Worm (Caenorhabditis elegans) whole organism, young adult: ENCODE data around the gene srh-73.

Source experiments
- B0035.1 ChIP-seq: sonication (generic microtip); optimal IDR thresholded peaks from 2 replicates; lab custom pipeline; 2016; ENCODE audit warnings: missing genetic modification characterization, mild to moderate bottlenecking, missing compliant biosample characterization, missing genotype, missing genetic modification reagents
- D2030.7 ChIP-seq: fragments of 200-800 bp; sonication (Bioruptor generic); IDR thresholded peaks from 2 replicates; pipeline ENCODE4 v1.3.6; 2022; ENCODE audit warnings: missing genetic modification reagents, missing genetic modification characterization, missing compliant biosample characterization
- F22D6.2 ChIP-seq: sonication (generic microtip); optimal IDR thresholded peaks from 2 replicates; lab custom pipeline; 2016; ENCODE audit warnings: mild to moderate bottlenecking, missing genetic modification characterization, missing compliant biosample characterization
- F33H1.4 ChIP-seq: fragments of 200-800 bp; sonication (Bioruptor generic); IDR thresholded peaks from 2 replicates; pipeline ENCODE4 v1.3.6; 2022; ENCODE audit warnings: missing genetic modification reagents, missing genetic modification characterization, missing compliant biosample characterization
- F39B2.1 ChIP-seq: fragments of 200-800 bp; sonication (Bioruptor generic); IDR thresholded peaks from 2 replicates; pipeline ENCODE4 v1.3.6; 2022; ENCODE audit warnings: missing genetic modification reagents, missing genetic modification characterization, missing compliant biosample characterization
- F49E8.2 ChIP-seq: sonication (generic microtip); optimal IDR thresholded peaks from 3 replicates; lab custom pipeline; 2017; ENCODE audit warnings: missing genetic modification characterization, mild to moderate bottlenecking, missing compliant biosample characterization, antibody characterized with exemption, moderate library complexity; ENCODE audit not compliant: insufficient read depth
- F52B5.7 ChIP-seq: sonication (generic microtip); optimal IDR thresholded peaks from 2 replicates; lab custom pipeline; 2016; ENCODE audit warnings: mild to moderate bottlenecking, missing genetic modification characterization, missing compliant biosample characterization
- K11D2.4 ChIP-seq: fragments of 200-800 bp; sonication (Bioruptor generic); IDR thresholded peaks from 2 replicates; pipeline ENCODE4 v1.3.6; 2022; ENCODE audit warnings: missing genetic modification reagents, missing genetic modification characterization, missing compliant biosample characterization
- K12H6.12 ChIP-seq: fragments of 200-800 bp; sonication (Bioruptor generic); optimal IDR thresholded peaks from 2 replicates; lab custom pipeline; 2018; ENCODE audit warnings: mild to moderate bottlenecking, missing genetic modification characterization, missing compliant biosample characterization
- T07F8.4 ChIP-seq: sonication (generic microtip); optimal IDR thresholded peaks from 2 replicates; lab custom pipeline; 2016; ENCODE audit warnings: mild to moderate bottlenecking, missing genetic modification characterization, moderate library complexity, missing compliant biosample characterization
- T26A5.8 ChIP-seq: sonication (generic microtip); optimal IDR thresholded peaks from 2 replicates; lab custom pipeline; 2016; ENCODE audit warnings: missing genetic modification characterization, missing compliant biosample characterization
- akir-1 ChIP-seq: fragments of 200-800 bp; sonication (Bioruptor generic); optimal IDR thresholded peaks from 2 replicates; lab custom pipeline; 2018; ENCODE audit warnings: mild to moderate bottlenecking, missing genetic modification characterization, moderate library complexity, missing compliant biosample characterization
- atf-7 ChIP-seq: sonication (generic microtip); optimal IDR thresholded peaks from 2 replicates; lab custom pipeline; 2017; ENCODE audit warnings: mild to moderate bottlenecking, missing genetic modification characterization, missing compliant biosample characterization
- attf-3 ChIP-seq: fragments of 200-800 bp; sonication (Bioruptor generic); conservative IDR thresholded peaks from 2 replicates; pipeline ENCODE4 v1.3.6; 2022; ENCODE audit warnings: missing genetic modification reagents, missing genetic modification characterization, missing compliant biosample characterization
- attf-6 ChIP-seq: fragments of 200-800 bp; sonication (Bioruptor generic); IDR thresholded peaks from 2 replicates; pipeline ENCODE4 v1.3.6; 2022; ENCODE audit warnings: missing genetic modification reagents, missing genetic modification characterization, missing compliant biosample characterization
- cebp-2 ChIP-seq: fragments of 200-800 bp; sonication (Bioruptor generic); IDR thresholded peaks from 2 replicates; pipeline ENCODE4 v1.3.6; 2022; ENCODE audit warnings: missing genetic modification characterization, missing compliant biosample characterization
- ceh-100 ChIP-seq: fragments of 200-800 bp; sonication (Bioruptor generic); IDR thresholded peaks from 2 replicates; pipeline ENCODE4 v1.3.6; 2022; ENCODE audit warnings: missing genetic modification reagents, missing genetic modification characterization, missing compliant biosample characterization
- ceh-91 ChIP-seq: fragments of 200-800 bp; sonication (Bioruptor generic); IDR thresholded peaks from 2 replicates; pipeline ENCODE4 v1.3.6; 2022; ENCODE audit warnings: missing genetic modification reagents, missing genetic modification characterization, missing compliant biosample characterization
- chd-7 ChIP-seq: sonication (generic microtip); optimal IDR thresholded peaks from 2 replicates; lab custom pipeline; 2016; ENCODE audit warnings: mild to moderate bottlenecking, missing genetic modification characterization, moderate library complexity, missing compliant biosample characterization
- die-1 ChIP-seq: sonication (generic microtip); optimal IDR thresholded peaks from 2 replicates; lab custom pipeline; 2016; ENCODE audit warnings: missing genotype, mild to moderate bottlenecking, missing genetic modification characterization, missing compliant biosample characterization
- dox-1 ChIP-seq: fragments of 200-800 bp; sonication (Bioruptor generic); IDR thresholded peaks from 2 replicates; pipeline ENCODE4 v1.3.6; 2022; ENCODE audit warnings: missing genetic modification reagents, missing genetic modification characterization, missing compliant biosample characterization
- dpl-1 ChIP-seq: fragments of 150-350 bp; optimal IDR thresholded peaks from 2 replicates; lab custom pipeline; 2014; ENCODE audit warnings: missing biosample characterization, missing genetic modification reagents, missing genetic modification characterization
- efl-1 ChIP-seq: fragments of 150-350 bp; optimal IDR thresholded peaks from 2 replicates; lab custom pipeline; 2014; ENCODE audit warnings: missing biosample characterization, missing genetic modification reagents, missing genetic modification characterization
- egrh-3 ChIP-seq: fragments of 200-800 bp; sonication (Bioruptor generic); IDR thresholded peaks from 2 replicates; pipeline ENCODE4 v1.3.6; 2022; ENCODE audit warnings: missing genetic modification reagents, missing genetic modification characterization, missing compliant biosample characterization
- ets-4 ChIP-seq: fragments of 200-800 bp; sonication (Bioruptor generic); optimal IDR thresholded peaks from 2 replicates; lab custom pipeline; 2018; ENCODE audit warnings: mild to moderate bottlenecking, missing genetic modification characterization, missing compliant biosample characterization
- hlh-26 ChIP-seq: fragments of 200-800 bp; sonication (Bioruptor generic); conservative IDR thresholded peaks from 2 replicates; pipeline ENCODE4 v1.3.6; 2022; ENCODE audit warnings: missing genetic modification reagents, missing genetic modification characterization, missing compliant biosample characterization
- lag-1 ChIP-seq: fragments of 200-800 bp; sonication (Bioruptor generic); IDR thresholded peaks from 2 replicates; pipeline ENCODE4 v1.3.6; 2022; ENCODE audit warnings: missing genetic modification reagents, missing genetic modification characterization, missing compliant biosample characterization
- let-607 ChIP-seq, 2 experiments: fragments of 200-800 bp in 1 of 2; sonication (Bioruptor generic) in 1 of 2; sonication (generic microtip) in 1 of 2; optimal IDR thresholded peaks; 2 replicates each; lab custom pipeline; 2016 to 2018; ENCODE audit warnings: mild to moderate bottlenecking in 2 of 2, missing compliant biosample characterization in 2 of 2, missing genetic modification characterization in 2 of 2, moderate library complexity in 2 of 2, missing genotype in 1 of 2
- lin-26 ChIP-seq: fragments of 200-800 bp; sonication (Bioruptor generic); IDR thresholded peaks from 2 replicates; pipeline ENCODE4 v1.3.6; 2022; ENCODE audit warnings: missing genetic modification reagents, missing genetic modification characterization, missing compliant biosample characterization
- lsl-1 ChIP-seq: fragments of 200-800 bp; sonication (Bioruptor generic); optimal IDR thresholded peaks from 2 replicates; lab custom pipeline; 2018; ENCODE audit warnings: mild to moderate bottlenecking, missing genetic modification characterization, moderate library complexity, missing compliant biosample characterization
- madf-10 ChIP-seq: sonication (generic microtip); optimal IDR thresholded peaks from 2 replicates; lab custom pipeline; 2016; ENCODE audit warnings: mild to moderate bottlenecking, missing genetic modification characterization, missing compliant biosample characterization
- madf-3 ChIP-seq: fragments of 200-800 bp; sonication (Bioruptor generic); IDR thresholded peaks from 2 replicates; pipeline ENCODE4 v1.3.6; 2022; ENCODE audit warnings: missing genetic modification reagents, missing genetic modification characterization, missing compliant biosample characterization
- madf-6 ChIP-seq: fragments of 200-800 bp; sonication (Bioruptor generic); IDR thresholded peaks from 2 replicates; pipeline ENCODE4 v1.3.6; 2022; ENCODE audit warnings: missing genetic modification reagents, missing genetic modification characterization, missing compliant biosample characterization
- nfya-1 ChIP-seq: sonication (generic microtip); optimal IDR thresholded peaks from 2 replicates; lab custom pipeline; 2017; ENCODE audit warnings: antibody characterized with exemption, missing compliant biosample characterization, missing genetic modification characterization, borderline replicate concordance; ENCODE audit not compliant: insufficient read depth
- nfyb-1 ChIP-seq: fragments of 200-800 bp; sonication (Bioruptor generic); IDR thresholded peaks from 2 replicates; pipeline ENCODE4 v1.3.6; 2022; ENCODE audit warnings: missing genetic modification reagents, missing genetic modification characterization, missing compliant biosample characterization
- nhr-27 ChIP-seq: fragments of 200-800 bp; sonication (Bioruptor generic); optimal IDR thresholded peaks from 2 replicates; lab custom pipeline; 2018; ENCODE audit warnings: mild to moderate bottlenecking, missing genetic modification characterization, moderate library complexity, missing compliant biosample characterization
- nhr-90 ChIP-seq: sonication (generic microtip); optimal IDR thresholded peaks from 2 replicates; lab custom pipeline; 2016; ENCODE audit warnings: missing genotype, mild to moderate bottlenecking, missing genetic modification characterization, missing compliant biosample characterization
- pha-4 ChIP-seq: fragments of 150-350 bp; sonication (generic microtip); optimal IDR thresholded peaks from 2 replicates; lab custom pipeline; 2014; ENCODE audit warnings: missing biosample characterization, missing genetic modification reagents, missing genetic modification characterization
- rec-8 ChIP-seq, 2 experiments: sonication (generic microtip); optimal IDR thresholded peaks; 2 replicates each; lab custom pipeline; 2016; ENCODE audit warnings: mild to moderate bottlenecking in 2 of 2, missing genetic modification characterization in 2 of 2, missing genetic modification reagents in 2 of 2, missing genotype in 2 of 2, missing biosample characterization in 1 of 2, missing compliant biosample characterization in 1 of 2, moderate library complexity in 1 of 2
- rpc-1 ChIP-seq, 2 experiments: fragments of 150-350 bp in 1 of 2; sonication (generic microtip) in 1 of 2; optimal IDR thresholded peaks; 2 replicates each; lab custom pipeline; 2014 to 2018; ENCODE audit warnings: missing biosample characterization in 1 of 2, missing genetic modification characterization in 1 of 2, missing genetic modification reagents in 1 of 2, missing genotype in 1 of 2
- somi-1 ChIP-seq: fragments of 200-800 bp; sonication (Bioruptor generic); optimal IDR thresholded peaks from 2 replicates; lab custom pipeline; 2018; ENCODE audit warnings: mild to moderate bottlenecking, missing genetic modification characterization, missing compliant biosample characterization
- sptf-2 ChIP-seq: fragments of 200-800 bp; sonication (Bioruptor generic); optimal IDR thresholded peaks from 2 replicates; lab custom pipeline; 2018; ENCODE audit warnings: mild to moderate bottlenecking, missing genetic modification characterization, missing compliant biosample characterization
- tbp1 ChIP-seq: fragments of 200-800 bp; sonication (Bioruptor generic); optimal IDR thresholded peaks from 2 replicates; lab custom pipeline; 2018; ENCODE audit warnings: mild to moderate bottlenecking, missing genetic modification characterization, missing compliant biosample characterization
- unc-62 ChIP-seq: fragments of 150-350 bp; optimal IDR thresholded peaks from 2 replicates; lab custom pipeline; 2014; ENCODE audit warnings: missing biosample characterization, missing genetic modification reagents, missing genetic modification characterization
- zfh-2 ChIP-seq: fragments of 200-800 bp; sonication (Bioruptor generic); conservative IDR thresholded peaks from 2 replicates; pipeline ENCODE4 v1.3.6; 2022; ENCODE audit warnings: missing genetic modification reagents, missing genetic modification characterization, missing compliant biosample characterization
- ztf-26 ChIP-seq: sonication (generic microtip); optimal IDR thresholded peaks from 2 replicates; lab custom pipeline; 2017; ENCODE audit warnings: missing genetic modification characterization, missing compliant biosample characterization
- ztf-28 ChIP-seq: fragments of 200-800 bp; sonication (Bioruptor generic); IDR thresholded peaks from 2 replicates; pipeline ENCODE4 v1.3.6; 2022; ENCODE audit warnings: missing genetic modification reagents, missing genetic modification characterization, missing compliant biosample characterization
- ztf-6 ChIP-seq: fragments of 200-800 bp; sonication (Bioruptor generic); IDR thresholded peaks from 2 replicates; pipeline ENCODE4 v1.3.6; 2022; ENCODE audit warnings: missing genetic modification reagents, missing genetic modification characterization, missing compliant biosample characterization

The srh-73 gene

ce11 chrII:12542594-12542997 is 30.6 kb downstream of the srh-73 start:
- TF ChIP-seq nfyb-1 (GFP tag; lab: Robert Waterston, UW): peak; percentile 72
- TF ChIP-seq ztf-28 (GFP tag; lab: Robert Waterston, UW): no peak
- no peak for TF ChIP-seq chd-7 (tag; lab: Kevin White, UChicago)
- TF ChIP-seq F22D6.2: no peak
- no peak; the same call in none of the 2 replicates for TF ChIP-seq D2030.7 (GFP tag; lab: Robert Waterston, UW)
- TF ChIP-seq ets-4: no peak
- no peak for TF ChIP-seq F52B5.7 (tag; lab: Kevin White, UChicago)
- peak; percentile 41 for TF ChIP-seq madf-6 (GFP tag; lab: Robert Waterston, UW)
- peak; percentile 21 for TF ChIP-seq efl-1
- TF ChIP-seq ceh-91 (GFP tag; lab: Robert Waterston, UW): no peak
- peak; percentile 20 for TF ChIP-seq atf-7 (tag; lab: Kevin White, UChicago)
- no peak for TF ChIP-seq unc-62 (GFP tag; lab: Kevin White, UChicago)
- no peak for TF ChIP-seq ztf-6 (GFP tag; lab: Robert Waterston, UW)
- no peak for TF ChIP-seq rec-8 (tag; optimal IDR thresholded peaks at IDR 0.05; lab: Kevin White, UChicago)
- TF ChIP-seq T07F8.4 (tag; lab: Kevin White, UChicago): no peak
- peak; percentile 69 for TF ChIP-seq die-1 (tag; lab: Kevin White, UChicago)
- TF ChIP-seq F39B2.1 (GFP tag; lab: Robert Waterston, UW): no peak
- TF ChIP-seq B0035.1 (tag; lab: Kevin White, UChicago): no peak
- no peak for TF ChIP-seq K11D2.4 (GFP tag; lab: Robert Waterston, UW)
- no peak for TF ChIP-seq sptf-2 (GFP tag; lab: Kevin White, UChicago)
- no peak for TF ChIP-seq lsl-1
- no peak for TF ChIP-seq T26A5.8 (tag; lab: Kevin White, UChicago)
- no peak for TF ChIP-seq let-607 (tag; optimal IDR thresholded peaks at IDR 0.05; lab: Kevin White, UChicago)
- no peak for TF ChIP-seq madf-3
- TF ChIP-seq tbp1 (GFP tag; lab: Kevin White, UChicago): peak; percentile 84
- no peak for TF ChIP-seq ztf-26 (tag; lab: Kevin White, UChicago)
- TF ChIP-seq zfh-2 (GFP tag; lab: Robert Waterston, UW): no peak
- peak; percentile 67 for TF ChIP-seq nhr-90 (tag; lab: Kevin White, UChicago)
- TF ChIP-seq F49E8.2 (tag; lab: Kevin White, UChicago): peak; percentile 11
- no peak for TF ChIP-seq nfya-1
- TF ChIP-seq lin-26 (GFP tag; lab: Robert Waterston, UW): peak; percentile 90
- no peak for TF ChIP-seq attf-3 (GFP tag; lab: Robert Waterston, UW)
- no peak for TF ChIP-seq F33H1.4 (GFP tag; lab: Robert Waterston, UW)
- TF ChIP-seq cebp-2 (GFP tag; lab: Robert Waterston, UW): 0 out of 2 replicates have a peak, but pooled peaks have one; percentile 21
- TF ChIP-seq akir-1 (GFP tag; lab: Kevin White, UChicago): no peak
- TF ChIP-seq nhr-27 (tag; lab: Kevin White, UChicago): no peak
- no peak for TF ChIP-seq pha-4 (tag; lab: Kevin White, UChicago)
- no peak for TF ChIP-seq dpl-1 (GFP tag; lab: Kevin White, UChicago)
- TF ChIP-seq ceh-100 (GFP tag; lab: Robert Waterston, UW): 0 out of 2 replicates have a peak, but pooled peaks have one; percentile 24
- TF ChIP-seq hlh-26 (GFP tag; lab: Robert Waterston, UW): no peak
- no peak for TF ChIP-seq K12H6.12 (tag; lab: Kevin White, UChicago)
- no peak for TF ChIP-seq somi-1
- peak; percentile 57; the same call in 1 of the 2 replicates for TF ChIP-seq dox-1 (GFP tag; lab: Robert Waterston, UW)
- no peak for TF ChIP-seq egrh-3 (GFP tag; lab: Robert Waterston, UW)
- peak; percentile 62 for TF ChIP-seq rpc-1 (optimal IDR thresholded peaks at IDR 0.05; lab: Kevin White, UChicago)
- peak; percentile 84 for TF ChIP-seq rpc-1 (tag; optimal IDR thresholded peaks at IDR 0.05; lab: Kevin White, UChicago)
- no peak for TF ChIP-seq attf-6 (GFP tag; lab: Robert Waterston, UW)
- TF ChIP-seq lag-1 (GFP tag; lab: Robert Waterston, UW): no peak
- peak; percentile 37 for TF ChIP-seq madf-10 (tag; lab: Kevin White, UChicago)
